Fruit fly (Drosophila melanogaster) Kc167 (cell line): ENCODE results near the gene upd3.

Experiments
- Myc ChIP-seq: fragments of >200 bp; optimal IDR thresholded peaks from 2 replicates; lab custom pipeline; 2017; ENCODE audit warnings: missing external identifiers
- Sin3A ChIP-seq: fragments of >200 bp; optimal IDR thresholded peaks from 2 replicates; lab custom pipeline; 2018; ENCODE audit warnings: missing external identifiers
- h ChIP-seq: fragments of >200 bp; optimal IDR thresholded peaks from 3 replicates; lab custom pipeline; 2018; ENCODE audit warnings: missing external identifiers
- insv ChIP-seq: fragments of >200 bp; optimal IDR thresholded peaks from 3 replicates; lab custom pipeline; 2018; ENCODE audit warnings: missing external identifiers
- psq ChIP-seq: fragments of >200 bp; optimal IDR thresholded peaks from 2 replicates; lab custom pipeline; 2017; ENCODE audit warnings: missing external identifiers
- ttk ChIP-seq: sonication (Bioruptor generic); optimal IDR thresholded peaks from 2 replicates; lab custom pipeline; 2017; ENCODE audit warnings: missing external identifiers

upd3 gene

DNA sequence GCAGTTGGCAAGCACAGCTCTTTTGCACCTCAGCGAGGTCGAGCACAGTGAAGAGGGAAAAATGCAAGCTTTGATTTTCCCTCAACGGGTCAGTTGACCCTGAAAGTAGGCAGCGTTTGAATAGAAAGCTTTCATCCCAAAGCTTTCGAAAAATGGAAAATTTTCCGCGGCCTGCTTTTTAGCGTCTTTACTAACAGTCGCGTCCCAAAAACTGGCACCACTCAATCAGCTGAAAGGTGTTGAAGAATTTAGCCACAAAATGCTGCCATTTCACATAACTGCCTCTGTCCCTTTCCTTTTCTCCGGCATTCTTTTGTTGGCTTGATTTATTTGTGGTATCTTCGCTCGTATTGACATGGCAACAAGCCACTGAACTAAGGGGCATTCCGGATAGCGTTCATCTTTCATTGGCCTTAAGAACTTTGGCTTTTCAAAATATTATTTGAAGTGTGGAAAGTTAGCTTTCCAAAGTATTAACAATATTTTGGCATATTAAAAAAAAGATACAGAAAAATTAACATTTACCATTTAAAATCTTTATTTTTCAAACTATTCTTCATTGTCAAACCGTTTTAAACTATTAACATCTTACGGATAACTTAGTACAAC lies 43.0 kb downstream of the upd3 start:
- TF ChIP-seq h: no peak
- no peak for TF ChIP-seq ttk
- TF ChIP-seq Myc: no peak
- no peak for TF ChIP-seq insv (lab: Kevin White, UChicago)
- TF ChIP-seq Sin3A: no peak
- no peak for TF ChIP-seq psq (lab: Kevin White, UChicago)

DNA sequence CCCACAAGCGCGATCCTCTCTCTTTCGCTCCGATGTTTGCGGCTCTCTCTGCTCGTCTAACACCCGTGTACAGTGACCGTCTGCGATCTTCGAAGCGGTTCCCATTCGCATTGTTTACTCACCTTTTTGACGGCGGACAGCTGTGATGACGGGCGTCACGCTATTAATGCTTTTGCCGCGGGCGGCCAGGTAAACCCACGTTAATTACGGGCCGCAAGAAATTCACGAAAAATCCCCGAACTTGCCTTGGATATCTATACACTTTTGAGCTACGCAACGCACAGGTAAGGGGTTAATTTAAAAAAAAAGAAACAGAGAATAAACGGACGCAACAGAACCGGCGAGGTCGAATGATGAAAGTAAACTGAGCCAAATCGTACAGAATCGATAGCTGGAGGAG lies 43.8 kb downstream of the upd3 start, which contains the start of gene CG6023:
Gene CG6023, minus strand, starts transcription at position 369 of the 400 bp plus-strand sequence.
- no peak for TF ChIP-seq psq (lab: Kevin White, UChicago)
- no peak for TF ChIP-seq Sin3A
- no peak for TF ChIP-seq ttk
- TF ChIP-seq h: no peak
- TF ChIP-seq Myc: no peak
- no peak for TF ChIP-seq insv (lab: Kevin White, UChicago)

DNA sequence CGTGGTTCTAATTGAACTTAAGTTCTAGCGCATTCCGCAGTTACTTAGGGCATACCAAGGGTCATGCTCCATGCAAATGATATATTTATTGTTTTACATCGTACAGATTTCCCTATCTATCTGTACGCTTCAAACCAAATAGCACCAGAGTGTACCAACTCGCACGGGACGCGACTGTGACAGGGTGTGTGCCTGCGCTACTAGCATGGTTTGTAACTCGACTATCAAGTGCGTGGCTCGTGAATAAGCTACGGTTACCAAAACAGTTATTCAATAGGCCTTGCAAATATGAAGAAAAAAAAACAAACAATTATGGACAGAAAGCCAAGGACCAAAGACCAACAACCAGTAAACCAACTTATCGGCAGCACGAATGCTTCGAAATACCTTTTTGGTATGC lies 44.3 kb downstream of the upd3 start:
- TF ChIP-seq h (no peak), insv (lab: Kevin White, UChicago) (no peak), psq (lab: Kevin White, UChicago) (no peak), Myc (no peak), Sin3A (no peak)
